Worm (Caenorhabditis elegans) whole organism, L4 larva: ENCODE measurements around the gene amt-4.

Experiments used
- F49E8.2 ChIP-seq: sonication (generic microtip); optimal IDR thresholded peaks from 2 replicates; lab custom pipeline; 2016; ENCODE audit warnings: missing compliant biosample characterization, mild to moderate bottlenecking, missing genetic modification characterization, borderline replicate concordance
- Y5F2A.4 ChIP-seq: fragments of 200-800 bp; sonication (Bioruptor generic); optimal IDR thresholded peaks from 2 replicates; lab custom pipeline; 2018; ENCODE audit warnings: mild to moderate bottlenecking, missing genetic modification characterization, missing compliant biosample characterization
- lin-13 ChIP-seq: fragments of 150-350 bp; optimal IDR thresholded peaks from 2 replicates; lab custom pipeline; 2014; ENCODE audit warnings: missing biosample characterization, missing genetic modification reagents, missing genetic modification characterization
- lin-38 ChIP-seq: fragments of 200-800 bp; sonication (Bioruptor generic); IDR thresholded peaks from 2 replicates; pipeline ENCODE4 v1.3.6; 2022; ENCODE audit warnings: missing genetic modification reagents, missing genetic modification characterization, missing compliant biosample characterization
- mdl-1 ChIP-seq, 2 experiments: fragments of 150-350 bp in 1 of 2; sonication (generic microtip) in 1 of 2; optimal IDR thresholded peaks; 2 replicates each; lab custom pipeline; 2014 to 2017; ENCODE audit warnings: missing biosample characterization in 2 of 2, missing genetic modification characterization in 2 of 2
- zag-1 ChIP-seq: fragments of 150-350 bp; optimal IDR thresholded peaks from 2 replicates; lab custom pipeline; 2014; ENCODE audit warnings: missing biosample characterization, missing genetic modification characterization

ce11 chrX:4523315-4523714, 41.8 kb upstream of the amt-4 start:
- TF ChIP-seq mdl-1 (tag; optimal IDR thresholded peaks at IDR 0.05; lab: Kevin White, UChicago) (no peak), lin-38 (GFP tag; lab: Robert Waterston, UW) (no peak), zag-1 (no peak), lin-13 (GFP tag; lab: Kevin White, UChicago) (no peak), Y5F2A.4 (GFP tag; lab: Kevin White, UChicago) (no peak), F49E8.2 (tag; lab: Kevin White, UChicago) (no peak)
